Fruit fly (Drosophila melanogaster) whole organism, pupa: ENCODE measurements around the gene barr.

Experiments used
- CG10348 ChIP-seq: fragments of 200-800 bp; sonication (Bioruptor generic); IDR thresholded peaks from 2 replicates; pipeline ENCODE4 v1.3.6; 2022; ENCODE audit warnings: missing biosample characterization, missing genetic modification characterization
- CG13204 ChIP-seq: fragments of 200-800 bp; sonication (Bioruptor generic); optimal IDR thresholded peaks from 2 replicates; lab custom pipeline; 2018; ENCODE audit warnings: missing biosample characterization, mild to moderate bottlenecking, missing genetic modification characterization, moderate library complexity
- CG14655 ChIP-seq: fragments of 200-800 bp; sonication (Bioruptor generic); optimal IDR thresholded peaks from 3 replicates; lab custom pipeline; 2017; ENCODE audit warnings: mild to moderate bottlenecking, missing biosample characterization, missing genetic modification reagents, missing genetic modification characterization
- CG8159 ChIP-seq: fragments of 200-800 bp; sonication (Bioruptor generic); optimal IDR thresholded peaks from 3 replicates; lab custom pipeline; 2018; ENCODE audit warnings: missing biosample characterization, mild to moderate bottlenecking, missing genetic modification characterization, moderate library complexity
- CG9948 ChIP-seq: fragments of 200-800 bp; sonication (Bioruptor generic); optimal IDR thresholded peaks from 2 replicates; lab custom pipeline; 2018; ENCODE audit warnings: missing biosample characterization, mild to moderate bottlenecking, missing genetic modification characterization, moderate library complexity
- D1 ChIP-seq: fragments of 200-800 bp; sonication (Bioruptor generic); optimal IDR thresholded peaks from 2 replicates; lab custom pipeline; 2018; ENCODE audit warnings: missing biosample characterization, mild to moderate bottlenecking, missing genetic modification characterization, moderate library complexity
- EcR ChIP-seq: fragments of 200-800 bp; sonication (Bioruptor generic); optimal IDR thresholded peaks from 3 replicates; lab custom pipeline; 2019; ENCODE audit warnings: missing biosample characterization, missing genetic modification characterization, mild to moderate bottlenecking, moderate library complexity, missing genetic modification reagents
- Ets98B ChIP-seq: fragments of 200-800 bp; sonication (Bioruptor generic); IDR thresholded peaks from 2 replicates; pipeline ENCODE4 v1.3.6; 2022; ENCODE audit warnings: missing biosample characterization, missing genetic modification characterization
- Pif1B ChIP-seq: fragments of 200-800 bp; sonication (Bioruptor generic); optimal IDR thresholded peaks from 3 replicates; lab custom pipeline; 2016; ENCODE audit warnings: missing biosample characterization, missing genetic modification characterization
- fd96Ca ChIP-seq: fragments of 200-800 bp; sonication (Bioruptor generic); IDR thresholded peaks from 3 replicates; pipeline ENCODE4 v1.3.6; 2022; ENCODE audit warnings: missing biosample characterization, missing genetic modification characterization
- gl ChIP-seq: fragments of 200-800 bp; sonication (Bioruptor generic); optimal IDR thresholded peaks from 2 replicates; lab custom pipeline; 2018; ENCODE audit warnings: missing biosample characterization, mild to moderate bottlenecking, missing genetic modification characterization
- rn ChIP-seq: fragments of 200-800 bp; sonication (Bioruptor generic); IDR thresholded peaks from 2 replicates; pipeline ENCODE4 v1.3.6; 2022; ENCODE audit warnings: missing biosample characterization, missing genetic modification characterization

DNA sequence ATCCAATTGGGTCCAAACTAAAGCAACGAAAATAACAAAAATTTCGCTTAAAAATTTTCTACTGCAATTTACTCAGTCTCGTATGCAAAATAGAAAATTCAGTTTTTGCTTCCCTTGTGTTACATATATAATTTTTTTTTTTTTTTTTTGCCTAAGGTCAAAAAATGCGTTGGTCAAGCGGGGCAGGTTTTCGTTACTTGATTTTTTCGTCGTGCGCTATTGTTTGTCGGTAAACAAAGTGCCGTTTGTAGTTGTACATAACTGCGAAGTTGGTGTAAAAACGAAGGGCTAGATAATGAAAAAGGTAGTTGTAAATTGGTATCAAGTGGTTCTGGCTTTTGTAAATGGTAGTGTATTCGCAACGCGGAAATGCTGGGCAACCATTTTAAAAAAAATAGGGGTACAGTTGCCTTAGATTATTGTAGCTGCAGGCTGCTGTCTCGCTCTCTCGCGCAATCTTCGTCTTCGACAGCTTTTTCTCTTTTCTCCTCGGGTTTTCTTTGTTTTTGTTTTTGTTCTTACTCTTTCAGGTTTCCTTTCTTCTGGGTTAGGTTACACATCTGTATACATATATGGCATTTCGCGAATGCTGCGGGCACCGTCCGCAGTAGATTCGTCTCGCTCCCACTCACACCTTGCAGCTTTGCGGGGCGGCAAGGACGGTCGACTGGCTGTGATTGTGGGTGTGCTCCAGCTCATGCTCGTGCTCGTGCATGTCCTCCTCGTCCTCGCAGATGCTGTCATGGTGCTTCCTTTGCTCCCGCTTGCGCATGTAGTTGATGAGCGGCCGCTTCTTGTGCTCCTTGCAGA is 21.2 kb upstream of the barr start:
- TF ChIP-seq gl (tag; lab: Kevin White, UChicago): no peak
- TF ChIP-seq CG13204: peak; percentile 51
- TF ChIP-seq EcR (GFP tag; lab: Kevin White, UChicago): peak; percentile 50
- TF ChIP-seq CG14655: no peak
- no peak for TF ChIP-seq fd96Ca (GFP tag; lab: Robert Waterston, UW)
- no peak for TF ChIP-seq CG8159 (tag; lab: Kevin White, UChicago)
- no peak for TF ChIP-seq rn (GFP tag; lab: Robert Waterston, UW)
- TF ChIP-seq Ets98B: no peak
- no peak for TF ChIP-seq D1
- no peak for TF ChIP-seq Pif1B (GFP tag; lab: Kevin White, UChicago)
- no peak for TF ChIP-seq CG9948 (tag; lab: Kevin White, UChicago)
- no peak for TF ChIP-seq CG10348
